Worm (Caenorhabditis elegans) whole organism, young adult: ENCODE results near the gene nhr-241.

Experiments
- B0336.3 ChIP-seq: fragments of 200-800 bp; sonication (Bioruptor generic); IDR thresholded peaks from 2 replicates; pipeline ENCODE4 v1.3.6; 2022; ENCODE audit warnings: missing genetic modification characterization, missing compliant biosample characterization
- F33H1.4 ChIP-seq: fragments of 200-800 bp; sonication (Bioruptor generic); IDR thresholded peaks from 2 replicates; pipeline ENCODE4 v1.3.6; 2022; ENCODE audit warnings: missing genetic modification reagents, missing genetic modification characterization, missing compliant biosample characterization
- F39B2.1 ChIP-seq: fragments of 200-800 bp; sonication (Bioruptor generic); IDR thresholded peaks from 2 replicates; pipeline ENCODE4 v1.3.6; 2022; ENCODE audit warnings: missing genetic modification reagents, missing genetic modification characterization, missing compliant biosample characterization
- F55B11.4 ChIP-seq: sonication (generic microtip); optimal IDR thresholded peaks from 2 replicates; lab custom pipeline; 2016; ENCODE audit warnings: missing compliant biosample characterization, missing genetic modification characterization, borderline replicate concordance; ENCODE audit not compliant: insufficient read depth
- F57A8.1 ChIP-seq: fragments of 200-800 bp; sonication (Bioruptor generic); optimal IDR thresholded peaks from 2 replicates; lab custom pipeline; 2018; ENCODE audit warnings: mild to moderate bottlenecking, missing genetic modification characterization, moderate library complexity, missing compliant biosample characterization
- K11D2.4 ChIP-seq: fragments of 200-800 bp; sonication (Bioruptor generic); IDR thresholded peaks from 2 replicates; pipeline ENCODE4 v1.3.6; 2022; ENCODE audit warnings: missing genetic modification reagents, missing genetic modification characterization, missing compliant biosample characterization
- Y53G8AR.9 ChIP-seq: fragments of 200-800 bp; sonication (Bioruptor generic); conservative IDR thresholded peaks from 2 replicates; pipeline ENCODE4 v1.3.6; 2022; ENCODE audit warnings: missing genetic modification reagents, missing genetic modification characterization, missing compliant biosample characterization
- ZK185.1 ChIP-seq: sonication (generic microtip); optimal IDR thresholded peaks from 2 replicates; lab custom pipeline; 2016; ENCODE audit warnings: mild to moderate bottlenecking, missing genetic modification characterization, missing compliant biosample characterization; ENCODE audit not compliant: poor library complexity, severe bottlenecking
- akir-1 ChIP-seq: fragments of 200-800 bp; sonication (Bioruptor generic); optimal IDR thresholded peaks from 2 replicates; lab custom pipeline; 2018; ENCODE audit warnings: mild to moderate bottlenecking, missing genetic modification characterization, moderate library complexity, missing compliant biosample characterization
- aptf-3 ChIP-seq: fragments of 200-800 bp; sonication (Bioruptor generic); IDR thresholded peaks from 2 replicates; pipeline ENCODE4 v1.3.6; 2022; ENCODE audit warnings: missing genetic modification characterization, missing compliant biosample characterization
- athp-1 ChIP-seq: sonication (generic microtip); optimal IDR thresholded peaks from 2 replicates; lab custom pipeline; 2017; ENCODE audit warnings: mild to moderate bottlenecking, missing genetic modification characterization, missing compliant biosample characterization
- ceh-91 ChIP-seq: fragments of 200-800 bp; sonication (Bioruptor generic); IDR thresholded peaks from 2 replicates; pipeline ENCODE4 v1.3.6; 2022; ENCODE audit warnings: missing genetic modification reagents, missing genetic modification characterization, missing compliant biosample characterization
- chd-7 ChIP-seq: sonication (generic microtip); optimal IDR thresholded peaks from 2 replicates; lab custom pipeline; 2016; ENCODE audit warnings: mild to moderate bottlenecking, missing genetic modification characterization, moderate library complexity, missing compliant biosample characterization
- dox-1 ChIP-seq: fragments of 200-800 bp; sonication (Bioruptor generic); IDR thresholded peaks from 2 replicates; pipeline ENCODE4 v1.3.6; 2022; ENCODE audit warnings: missing genetic modification reagents, missing genetic modification characterization, missing compliant biosample characterization
- dpff-1 ChIP-seq: sonication (generic microtip); optimal IDR thresholded peaks from 2 replicates; lab custom pipeline; 2017; ENCODE audit warnings: mild to moderate bottlenecking, missing genetic modification characterization, missing compliant biosample characterization
- egl-44 ChIP-seq: fragments of 200-800 bp; sonication (Bioruptor generic); IDR thresholded peaks from 2 replicates; pipeline ENCODE4 v1.3.6; 2022; ENCODE audit warnings: missing genetic modification reagents, missing genetic modification characterization, missing compliant biosample characterization
- ekl-4 ChIP-seq: fragments of 200-800 bp; sonication (Bioruptor generic); IDR thresholded peaks from 2 replicates; pipeline ENCODE4 v1.3.6; 2022; ENCODE audit warnings: missing genetic modification reagents, missing genetic modification characterization, missing compliant biosample characterization
- hlh-12 ChIP-seq: sonication (generic microtip); optimal IDR thresholded peaks from 2 replicates; lab custom pipeline; 2016; ENCODE audit warnings: missing genetic modification characterization, missing compliant biosample characterization
- hsf-1 ChIP-seq: fragments of 200-800 bp; sonication (Bioruptor generic); IDR thresholded peaks from 2 replicates; pipeline ENCODE4 v1.3.6; 2022; ENCODE audit warnings: missing genetic modification reagents, missing genetic modification characterization, missing compliant biosample characterization
- let-607 ChIP-seq, 2 experiments: fragments of 200-800 bp in 1 of 2; sonication (Bioruptor generic) in 1 of 2; sonication (generic microtip) in 1 of 2; optimal IDR thresholded peaks; 2 replicates each; lab custom pipeline; 2016 to 2018; ENCODE audit warnings: mild to moderate bottlenecking in 2 of 2, missing compliant biosample characterization in 2 of 2, missing genetic modification characterization in 2 of 2, moderate library complexity in 2 of 2, missing genotype in 1 of 2
- lsl-1 ChIP-seq: fragments of 200-800 bp; sonication (Bioruptor generic); optimal IDR thresholded peaks from 2 replicates; lab custom pipeline; 2018; ENCODE audit warnings: mild to moderate bottlenecking, missing genetic modification characterization, moderate library complexity, missing compliant biosample characterization
- lsy-27 ChIP-seq: sonication (generic microtip); optimal IDR thresholded peaks from 2 replicates; lab custom pipeline; 2017; ENCODE audit warnings: missing genetic modification characterization, mild to moderate bottlenecking, missing compliant biosample characterization, antibody characterized with exemption, missing genotype, borderline replicate concordance; ENCODE audit not compliant: insufficient read depth
- madf-6 ChIP-seq: fragments of 200-800 bp; sonication (Bioruptor generic); IDR thresholded peaks from 2 replicates; pipeline ENCODE4 v1.3.6; 2022; ENCODE audit warnings: missing genetic modification reagents, missing genetic modification characterization, missing compliant biosample characterization
- madf-8 ChIP-seq: fragments of 200-800 bp; sonication (Bioruptor generic); conservative IDR thresholded peaks from 2 replicates; pipeline ENCODE4 v1.3.6; 2022; ENCODE audit warnings: missing genetic modification reagents, missing genetic modification characterization, missing compliant biosample characterization
- mes-4 ChIP-seq: sonication (generic microtip); optimal IDR thresholded peaks from 2 replicates; lab custom pipeline; 2016; ENCODE audit warnings: missing genotype, missing genetic modification characterization, missing compliant biosample characterization
- nhr-179 ChIP-seq: sonication (generic microtip); optimal IDR thresholded peaks from 2 replicates; lab custom pipeline; 2016; ENCODE audit warnings: mild to moderate bottlenecking, missing genetic modification characterization, missing compliant biosample characterization
- nhr-90 ChIP-seq: sonication (generic microtip); optimal IDR thresholded peaks from 2 replicates; lab custom pipeline; 2016; ENCODE audit warnings: missing genotype, mild to moderate bottlenecking, missing genetic modification characterization, missing compliant biosample characterization
- pbrm-1 ChIP-seq: fragments of 200-800 bp; sonication (Bioruptor generic); IDR thresholded peaks from 2 replicates; pipeline ENCODE4 v1.3.6; 2022; ENCODE audit warnings: missing genetic modification reagents, missing genetic modification characterization, missing compliant biosample characterization
- pha-4 ChIP-seq: fragments of 150-350 bp; sonication (generic microtip); optimal IDR thresholded peaks from 2 replicates; lab custom pipeline; 2014; ENCODE audit warnings: missing biosample characterization, missing genetic modification reagents, missing genetic modification characterization
- rpc-1 ChIP-seq, 2 experiments: fragments of 150-350 bp in 1 of 2; sonication (generic microtip) in 1 of 2; optimal IDR thresholded peaks; 2 replicates each; lab custom pipeline; 2014 to 2018; ENCODE audit warnings: missing biosample characterization in 1 of 2, missing genetic modification characterization in 1 of 2, missing genetic modification reagents in 1 of 2, missing genotype in 1 of 2
- sea-2 ChIP-seq: fragments of 200-800 bp; sonication (Bioruptor generic); IDR thresholded peaks from 2 replicates; pipeline ENCODE4 v1.3.6; 2022; ENCODE audit warnings: missing genetic modification characterization, missing compliant biosample characterization
- snpc-1.1 ChIP-seq: sonication (generic microtip); optimal IDR thresholded peaks from 2 replicates; lab custom pipeline; 2017; ENCODE audit warnings: missing genetic modification characterization, mild to moderate bottlenecking, missing compliant biosample characterization, antibody characterized with exemption, moderate library complexity, missing genotype, missing genetic modification reagents; ENCODE audit not compliant: insufficient read depth
- tbp1 ChIP-seq: fragments of 200-800 bp; sonication (Bioruptor generic); optimal IDR thresholded peaks from 2 replicates; lab custom pipeline; 2018; ENCODE audit warnings: mild to moderate bottlenecking, missing genetic modification characterization, missing compliant biosample characterization
- xnd-1 ChIP-seq: sonication (generic microtip); optimal IDR thresholded peaks from 2 replicates; lab custom pipeline; 2016; ENCODE audit warnings: missing genotype, missing genetic modification reagents, missing genetic modification characterization, missing compliant biosample characterization
- zfh-2 ChIP-seq: fragments of 200-800 bp; sonication (Bioruptor generic); conservative IDR thresholded peaks from 2 replicates; pipeline ENCODE4 v1.3.6; 2022; ENCODE audit warnings: missing genetic modification reagents, missing genetic modification characterization, missing compliant biosample characterization
- ztf-28 ChIP-seq: fragments of 200-800 bp; sonication (Bioruptor generic); IDR thresholded peaks from 2 replicates; pipeline ENCODE4 v1.3.6; 2022; ENCODE audit warnings: missing genetic modification reagents, missing genetic modification characterization, missing compliant biosample characterization
- ztf-6 ChIP-seq: fragments of 200-800 bp; sonication (Bioruptor generic); IDR thresholded peaks from 2 replicates; pipeline ENCODE4 v1.3.6; 2022; ENCODE audit warnings: missing genetic modification reagents, missing genetic modification characterization, missing compliant biosample characterization

nhr-241 gene

DNA sequence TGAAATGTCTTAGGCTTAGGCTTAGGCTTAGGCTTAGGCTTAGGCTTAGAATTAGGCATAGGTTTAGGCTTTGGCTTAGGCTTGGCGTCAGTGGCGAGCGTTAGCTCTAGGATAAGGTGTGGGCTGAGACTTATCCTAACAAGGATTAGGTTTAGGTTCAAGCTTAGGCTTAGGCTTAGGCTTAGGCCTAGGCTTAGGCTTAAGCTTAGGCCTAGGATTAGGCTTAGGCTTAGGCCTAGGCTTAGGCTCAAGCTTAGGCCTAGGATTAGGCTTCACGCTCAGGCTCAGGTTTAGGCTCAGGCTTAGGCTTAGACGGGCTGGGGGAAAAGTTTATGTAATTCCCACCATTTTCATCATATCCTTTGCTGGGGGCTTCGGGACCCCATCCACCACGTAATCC lies 34.7 kb downstream of the nhr-241 start (continued):
- TF ChIP-seq snpc-1.1: no peak

DNA sequence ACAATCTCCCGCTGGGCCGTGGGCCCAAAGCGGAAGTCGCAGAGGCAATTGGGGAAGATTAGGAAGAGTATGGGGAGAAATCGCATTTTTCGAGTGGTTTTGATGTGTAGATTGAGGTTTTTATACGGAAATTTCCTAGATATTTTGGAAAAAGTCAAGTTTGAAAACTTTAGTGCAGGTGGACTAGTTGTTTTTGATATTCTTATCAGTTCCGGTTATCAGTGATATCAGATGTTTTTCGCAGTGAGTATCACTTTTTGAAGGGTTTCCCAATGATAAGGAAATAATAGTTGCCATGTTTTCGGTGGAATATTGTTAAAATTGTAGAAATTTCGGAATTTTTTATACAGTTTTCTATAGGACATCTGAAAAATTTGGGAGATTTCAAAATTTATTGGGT lies 35.1 kb downstream of the nhr-241 start, which contains the start of gene scl-20:
Gene scl-20 (minus strand): TSS at position 101 of the 400 bp plus-strand sequence.
- no peak for TF ChIP-seq lsy-27
- no peak for TF ChIP-seq zfh-2
- TF ChIP-seq B0336.3 (GFP tag; lab: Robert Waterston, UW): no peak
- no peak for TF ChIP-seq egl-44
- TF ChIP-seq hlh-12: no peak
- no peak for TF ChIP-seq tbp1 (GFP tag; lab: Kevin White, UChicago)
- TF ChIP-seq ztf-28 (GFP tag; lab: Robert Waterston, UW): no peak
- TF ChIP-seq pha-4 (tag; lab: Kevin White, UChicago): no peak
- no peak for TF ChIP-seq nhr-179 (tag; lab: Kevin White, UChicago)
- TF ChIP-seq aptf-3 (GFP tag; lab: Robert Waterston, UW): no peak
- TF ChIP-seq ZK185.1 (tag; lab: Kevin White, UChicago): no peak
- no peak for TF ChIP-seq lsl-1 (GFP tag; lab: Kevin White, UChicago)
- no peak for TF ChIP-seq pbrm-1 (GFP tag; lab: Robert Waterston, UW)
- no peak for TF ChIP-seq hsf-1 (GFP tag; lab: Robert Waterston, UW)
- no peak for TF ChIP-seq nhr-90 (tag; lab: Kevin White, UChicago)
- no peak for TF ChIP-seq madf-8
- TF ChIP-seq ceh-91 (GFP tag; lab: Robert Waterston, UW): no peak

DNA sequence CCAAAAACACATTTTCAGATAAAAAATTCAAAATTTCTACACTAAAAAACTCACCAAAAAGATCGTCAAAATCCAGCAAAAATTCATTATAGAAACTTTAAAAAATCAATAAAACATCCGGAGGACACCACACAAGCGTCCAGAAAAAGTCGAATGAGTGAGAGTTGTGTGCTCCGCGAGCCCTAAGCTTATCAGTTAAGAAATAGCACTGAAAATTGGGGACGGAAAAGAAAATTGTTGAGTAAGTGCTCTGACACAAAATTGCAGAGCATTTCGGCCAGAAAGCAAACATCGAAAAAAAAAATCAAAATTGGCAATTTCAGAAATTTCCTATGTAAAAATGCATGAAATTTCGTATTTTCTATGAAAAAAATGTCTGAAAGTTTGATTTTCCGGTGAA lies 38.4 kb downstream of the nhr-241 start:
- TF ChIP-seq K11D2.4 (GFP tag; lab: Robert Waterston, UW) (no peak), F57A8.1 (GFP tag; lab: Kevin White, UChicago) (no peak), Y53G8AR.9 (no peak), mes-4 (no peak), athp-1 (no peak), chd-7 (tag; lab: Kevin White, UChicago) (no peak)
- TF ChIP-seq, all 124 proteins: peak for 0

DNA sequence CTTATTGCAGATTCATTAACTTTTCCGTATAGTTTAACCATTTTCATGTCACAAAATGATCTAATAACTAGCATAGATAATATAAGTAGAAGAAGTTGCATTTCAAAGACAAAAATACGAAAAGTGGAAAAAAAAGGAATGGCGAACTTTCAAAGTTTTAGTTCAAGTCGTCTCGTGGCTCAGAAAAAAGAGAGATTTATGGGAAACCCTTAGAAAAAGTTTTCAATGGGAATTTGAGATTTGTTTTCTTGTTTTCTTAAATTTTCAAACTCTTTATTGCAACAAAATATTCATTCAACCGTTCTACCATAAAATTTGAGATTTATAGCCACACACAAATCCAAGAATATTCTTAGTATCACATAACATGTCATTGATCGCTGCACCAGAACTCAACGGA lies 42.9 kb downstream of the nhr-241 start, which contains the start of gene clec-250:
Gene clec-250 (minus strand): TSS at position 101 of the 400 bp plus-strand sequence.
- TF ChIP-seq nhr-179 (tag; lab: Kevin White, UChicago) (no peak), xnd-1 (tag; lab: Kevin White, UChicago) (no peak)
- TF ChIP-seq, all 124 proteins: peak for 0

DNA sequence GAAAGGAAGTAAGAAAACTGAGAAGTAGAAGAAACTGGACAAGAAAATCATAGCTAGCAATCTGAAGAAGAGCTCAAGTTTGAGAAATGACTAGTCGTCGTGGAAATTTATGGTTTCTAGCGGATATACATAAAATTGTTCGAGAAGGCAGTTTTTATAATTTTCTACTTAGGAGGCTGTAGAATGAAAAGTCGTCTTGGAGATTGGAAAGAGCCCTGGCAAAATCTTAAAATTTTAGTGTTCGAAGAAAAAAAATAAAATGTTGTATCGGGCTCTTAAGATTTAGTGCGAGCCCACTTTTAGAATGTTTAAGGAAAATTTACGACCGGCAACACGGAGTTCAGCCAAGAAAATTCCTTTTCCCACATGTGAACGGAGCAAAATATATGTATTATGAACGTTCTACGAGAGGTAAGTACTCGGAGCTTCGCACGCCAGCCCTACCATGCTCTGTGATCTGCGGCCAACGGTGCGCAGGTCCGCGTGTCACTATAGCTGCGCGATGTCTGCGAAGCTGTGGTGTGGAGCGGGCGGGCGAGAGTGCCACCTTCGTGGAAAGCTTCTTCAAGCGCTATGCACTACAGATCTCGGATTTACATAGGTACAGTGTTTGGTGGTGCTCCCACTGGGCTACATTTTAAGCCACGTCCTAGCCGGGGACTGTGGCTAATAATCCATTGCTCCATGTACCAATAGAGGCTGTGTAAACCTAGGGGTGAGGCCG lies 47.8 kb downstream of the nhr-241 start, which contains the start of gene clec-251:
Gene clec-251 (minus strand): TSS at position 51 of the 724 bp plus-strand sequence.
- TF ChIP-seq ekl-4 (GFP tag; lab: Robert Waterston, UW): no peak
- TF ChIP-seq F33H1.4 (GFP tag; lab: Robert Waterston, UW): no peak
- TF ChIP-seq F55B11.4: no peak
- 0 out of 2 replicates have a peak, but pooled peaks have one; percentile 9 for TF ChIP-seq dox-1 (GFP tag; lab: Robert Waterston, UW)
- peak; percentile 77; the same call in 1 of the 2 replicates for TF ChIP-seq zfh-2
- TF ChIP-seq lsy-27: no peak
- TF ChIP-seq akir-1 (GFP tag; lab: Kevin White, UChicago): no peak
- no peak for TF ChIP-seq xnd-1 (tag; lab: Kevin White, UChicago)
- TF ChIP-seq rpc-1 (optimal IDR thresholded peaks at IDR 0.05; lab: Kevin White, UChicago): no peak
- TF ChIP-seq rpc-1 (tag; optimal IDR thresholded peaks at IDR 0.05; lab: Kevin White, UChicago): no peak
- TF ChIP-seq ztf-6: no peak
- TF ChIP-seq let-607 (tag; optimal IDR thresholded peaks at IDR 0.05; lab: Kevin White, UChicago): no peak
- TF ChIP-seq F39B2.1: no peak
- TF ChIP-seq sea-2 (GFP tag; lab: Robert Waterston, UW): no peak
- TF ChIP-seq dpff-1 (tag; lab: Kevin White, UChicago): no peak
- TF ChIP-seq madf-6 (GFP tag; lab: Robert Waterston, UW): no peak
